Fruit fly (Drosophila melanogaster): ENCODE measurements around the gene CG3119.

DNA sequence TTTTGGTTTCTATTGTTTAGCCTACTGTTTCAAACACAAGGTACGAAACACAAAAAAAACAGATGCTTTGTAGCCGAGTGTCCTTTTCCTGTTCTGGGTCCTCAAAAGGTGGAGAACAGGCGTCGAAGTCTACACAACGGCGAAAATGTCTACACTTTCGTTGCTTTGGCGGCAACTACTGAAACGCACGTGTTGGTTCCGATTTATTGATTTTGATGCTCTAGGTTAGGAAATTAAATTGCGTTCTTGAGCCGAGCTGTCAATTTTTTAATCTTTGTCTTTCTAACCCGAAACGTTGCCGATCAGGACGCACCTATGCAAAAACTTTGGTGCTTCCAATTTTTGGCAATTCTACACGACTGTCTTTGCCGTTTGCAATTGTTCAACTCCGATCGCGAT, 36.1 kb upstream of the CG3119 start:
- TF ChIP-seq psq (optimal IDR thresholded peaks at IDR 0.05) (no peak), Myc (optimal IDR thresholded peaks at IDR 0.05) (no peak), h (optimal IDR thresholded peaks at IDR 0.05) (no peak), insv (optimal IDR thresholded peaks at IDR 0.05) (no peak), Sin3A (optimal IDR thresholded peaks at IDR 0.05) (no peak)

Data from Kc167 (cell line).